Fruit fly (Drosophila melanogaster): Measurements from ENCODE around the gene rst.
A peak's percentile ranks its signal among the peaks of the same experiment; 100 is the strongest.

rst gene

DNA sequence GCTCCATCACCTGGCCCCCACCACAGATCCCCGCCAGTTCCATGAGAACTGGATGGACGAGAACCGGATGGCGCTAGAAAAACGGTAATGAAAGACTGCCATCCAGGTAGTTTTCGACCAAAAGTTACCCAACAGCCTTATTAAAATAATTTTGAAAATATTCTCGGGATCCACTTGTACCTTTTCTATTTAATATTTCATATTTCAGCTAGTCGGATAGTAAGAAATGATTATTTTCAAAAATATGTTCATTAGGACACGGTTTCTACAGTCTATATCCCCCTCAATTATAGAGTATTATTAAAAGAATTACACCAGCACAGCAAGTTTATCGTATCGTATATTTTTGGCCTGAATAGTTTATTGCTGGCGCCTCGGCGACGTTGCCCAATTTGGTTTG is 32.1 kb upstream of the rst start (continued):
- TF ChIP-seq CG18619 (GFP tag; optimal IDR thresholded peaks at IDR 0.05) (peak; percentile 18), CG3065 (GFP tag; optimal IDR thresholded peaks at IDR 0.05) (no peak), Blimp-1 (GFP tag; optimal IDR thresholded peaks at IDR 0.05) (peak; percentile 21), CG1603 (tag; optimal IDR thresholded peaks at IDR 0.05) (peak; percentile 10), CG7839 (tag; optimal IDR thresholded peaks at IDR 0.05) (peak; percentile 50), CG2678 (tag; optimal IDR thresholded peaks at IDR 0.05) (peak; percentile 48), row (GFP tag; IDR thresholded peaks at IDR 0.05) (peak; percentile 70), jigr1 (GFP tag; IDR thresholded peaks at IDR 0.05) (no peak), gem (tag; optimal IDR thresholded peaks at IDR 0.05) (peak; percentile 53), CG34422 (GFP tag; IDR thresholded peaks at IDR 0.05) (peak; percentile 39; the same call in 1 of the 3 replicates), croc (GFP tag; conservative IDR thresholded peaks at IDR 0.05) (no peak), NFAT (GFP tag; IDR thresholded peaks at IDR 0.05) (peak; percentile 41; the same call in 1 of the 2 replicates), CG3281 (GFP tag; optimal IDR thresholded peaks at IDR 0.05) (peak; percentile 28), grau (tag; optimal IDR thresholded peaks at IDR 0.05) (peak; percentile 51), CG12769 (tag; optimal IDR thresholded peaks at IDR 0.05) (peak; percentile 72), Sox102F (GFP tag; optimal IDR thresholded peaks at IDR 0.05) (peak; percentile 4), al (GFP tag; IDR thresholded peaks at IDR 0.05) (peak; percentile 23; the same call in 1 of the 2 replicates), CG6689 (GFP tag; IDR thresholded peaks at IDR 0.05) (0 out of 2 replicates have a peak, but pooled peaks have one; percentile 23), Hr3 (GFP tag; optimal IDR thresholded peaks at IDR 0.05) (peak; percentile 4), CG4707 (GFP tag; optimal IDR thresholded peaks at IDR 0.05) (no peak), CG18262 (tag; optimal IDR thresholded peaks at IDR 0.05) (peak; percentile 9), tgo (GFP tag; IDR thresholded peaks at IDR 0.05) (peak; percentile 50; the same call in 2 of the 3 replicates), dysf (GFP tag; IDR thresholded peaks at IDR 0.05) (peak; percentile 62; the same call in 2 of the 3 replicates), bcd (GFP tag; optimal IDR thresholded peaks at IDR 0.05) (peak; percentile 26), Atf6 (GFP tag; IDR thresholded peaks at IDR 0.05) (peak; percentile 71), nmo (GFP tag; optimal IDR thresholded peaks at IDR 0.05) (peak; percentile 25), Xrp1 (GFP tag; IDR thresholded peaks at IDR 0.05) (peak; percentile 18; the same call in 1 of the 2 replicates), vvl (GFP tag; IDR thresholded peaks at IDR 0.05) (0 out of 2 replicates have a peak, but pooled peaks have one; percentile 26), CG7556 (GFP tag; optimal IDR thresholded peaks at IDR 0.05) (peak; percentile 4), CG3847 (GFP tag; IDR thresholded peaks at IDR 0.05) (peak; percentile 41), CG11247 (GFP tag; IDR thresholded peaks at IDR 0.05) (0 out of 2 replicates have a peak, but pooled peaks have one; percentile 27), BtbVII (GFP tag; optimal IDR thresholded peaks at IDR 0.05) (peak; percentile 12), cas (GFP tag; IDR thresholded peaks at IDR 0.05) (no peak), stc (GFP tag; IDR thresholded peaks at IDR 0.05) (0 out of 2 replicates have a peak, but pooled peaks have one; percentile 22), CG15269 (tag; optimal IDR thresholded peaks at IDR 0.05) (peak; percentile 24), CG31388 (GFP tag; optimal IDR thresholded peaks at IDR 0.05) (no peak), CG2120 (GFP tag; optimal IDR thresholded peaks at IDR 0.05) (peak; percentile 68), Xbp1 (GFP tag; optimal IDR thresholded peaks at IDR 0.05) (peak; percentile 16), unpg (GFP tag; optimal IDR thresholded peaks at IDR 0.05) (peak; percentile 51), CG14014 (GFP tag; IDR thresholded peaks at IDR 0.05) (0 out of 2 replicates have a peak, but pooled peaks have one; percentile 16), CG12659 (GFP tag; optimal IDR thresholded peaks at IDR 0.05) (peak; percentile 12), da (GFP tag; optimal IDR thresholded peaks at IDR 0.05) (no peak), CG31224 (GFP tag; IDR thresholded peaks at IDR 0.05) (0 out of 2 replicates have a peak, but pooled peaks have one; percentile 16), prd (optimal IDR thresholded peaks at IDR 0.05) (no peak), prd (GFP tag; IDR thresholded peaks at IDR 0.05) (peak; percentile 56; the same call in 2 of the 3 replicates), Aef1 (GFP tag; IDR thresholded peaks at IDR 0.05) (0 out of 3 replicates have a peak, but pooled peaks have one; percentile 21), Hsf (GFP tag; optimal IDR thresholded peaks at IDR 0.05) (peak; percentile 12), dpn (GFP tag; optimal IDR thresholded peaks at IDR 0.05) (peak in 1 of 2 experiments; percentile 25), Oli (tag; optimal IDR thresholded peaks at IDR 0.05) (peak; percentile 22), Rfx (GFP tag; IDR thresholded peaks at IDR 0.05) (peak; percentile 76)

Data from whole organism, embryonic.